Worm (Caenorhabditis elegans) whole organism, L1 larva: ENCODE data around the gene ebp-2.

Experiments used
- C04F5.9 ChIP-seq: sonication (generic microtip); optimal IDR thresholded peaks from 2 replicates; lab custom pipeline; 2016; ENCODE audit warnings: missing genetic modification characterization, missing compliant biosample characterization
- C34B4.2 ChIP-seq: sonication (generic microtip); optimal IDR thresholded peaks from 2 replicates; lab custom pipeline; 2017; ENCODE audit warnings: mild to moderate bottlenecking, missing genetic modification characterization, missing compliant biosample characterization
- F16B12.6 ChIP-seq: fragments of 150-350 bp; optimal IDR thresholded peaks from 2 replicates; lab custom pipeline; 2014; ENCODE audit warnings: missing biosample characterization, missing genetic modification characterization
- aha-1 ChIP-seq: fragments of 150-350 bp; optimal IDR thresholded peaks from 2 replicates; lab custom pipeline; 2014; ENCODE audit warnings: missing biosample characterization, missing genetic modification characterization
- alr-1 ChIP-seq: fragments of 200-800 bp; sonication (Bioruptor generic); optimal IDR thresholded peaks from 2 replicates; lab custom pipeline; 2018; ENCODE audit warnings: borderline replicate concordance, mild to moderate bottlenecking, missing genetic modification characterization, missing compliant biosample characterization
- blmp-1 ChIP-seq: fragments of 150-350 bp; optimal IDR thresholded peaks from 2 replicates; lab custom pipeline; 2014; ENCODE audit warnings: missing biosample characterization, missing genetic modification characterization
- ceh-63 ChIP-seq: fragments of 200-800 bp; sonication (Bioruptor generic); optimal IDR thresholded peaks from 2 replicates; lab custom pipeline; 2018; ENCODE audit warnings: mild to moderate bottlenecking, missing genetic modification characterization, missing compliant biosample characterization
- ceh-8 ChIP-seq: fragments of 200-800 bp; sonication (Bioruptor generic); optimal IDR thresholded peaks from 2 replicates; lab custom pipeline; 2018; ENCODE audit warnings: mild to moderate bottlenecking, missing genetic modification characterization, moderate library complexity, missing compliant biosample characterization
- ceh-82 ChIP-seq, 3 experiments: fragments of 150-350 bp in 1 of 3; sonication (generic microtip) in 2 of 3; optimal IDR thresholded peaks; 2 replicates each; lab custom pipeline; 2014 to 2017; ENCODE audit warnings: missing biosample characterization in 3 of 3, missing genetic modification characterization in 3 of 3
- ceh-90 ChIP-seq: sonication (generic microtip); optimal IDR thresholded peaks from 2 replicates; lab custom pipeline; 2016; ENCODE audit warnings: missing genetic modification characterization, missing compliant biosample characterization
- dpl-1 ChIP-seq, 3 experiments: fragments of 150-350 bp in 2 of 3; sonication (generic microtip) in 1 of 3; optimal IDR thresholded peaks; 2 replicates each; lab custom pipeline; 2014 to 2017; ENCODE audit warnings: missing biosample characterization in 3 of 3, missing genetic modification characterization in 3 of 3, missing genetic modification reagents in 3 of 3
- dsc-1 ChIP-seq: sonication (generic microtip); optimal IDR thresholded peaks from 2 replicates; lab custom pipeline; 2016; ENCODE audit warnings: mild to moderate bottlenecking, missing genetic modification characterization, missing compliant biosample characterization
- efl-1 ChIP-seq, 4 experiments: fragments of 150-350 bp; optimal IDR thresholded peaks in 3 of 4; peaks in 1 of 4; 1 replicate in 1 of 4; 2 replicates in 3 of 4; lab custom pipeline; 2014; ENCODE audit warnings: missing biosample characterization in 2 of 4, missing genetic modification characterization in 2 of 4, missing genetic modification reagents in 2 of 4
- efl-3 ChIP-seq: fragments of 200-800 bp; sonication (Bioruptor generic); optimal IDR thresholded peaks from 2 replicates; lab custom pipeline; 2018; ENCODE audit warnings: mild to moderate bottlenecking, missing genetic modification characterization, missing compliant biosample characterization
- egl-13 ChIP-seq: sonication (generic microtip); optimal IDR thresholded peaks from 2 replicates; lab custom pipeline; 2016; ENCODE audit warnings: missing genotype, missing genetic modification reagents, missing genetic modification characterization, missing compliant biosample characterization
- egl-27 ChIP-seq, 2 experiments: fragments of 150-350 bp in 1 of 2; sonication (generic microtip); optimal IDR thresholded peaks; 3 replicates each; lab custom pipeline; 2017 to 2018; ENCODE audit warnings: missing biosample characterization in 2 of 2, missing genetic modification characterization in 2 of 2, missing genetic modification reagents in 2 of 2
- elt-3 ChIP-seq, 6 experiments: fragments of 150-350 bp in 1 of 6; sonication (generic microtip); optimal IDR thresholded peaks; 2 replicates each; lab custom pipeline; 2017 to 2018; ENCODE audit warnings: missing biosample characterization in 6 of 6, missing genetic modification characterization in 6 of 6, inconsistent platforms in 1 of 6
- fkh-10 ChIP-seq: sonication (generic microtip); optimal IDR thresholded peaks from 2 replicates; lab custom pipeline; 2017; ENCODE audit warnings: missing biosample characterization, missing genetic modification reagents, missing genetic modification characterization
- fkh-8 ChIP-seq: sonication (generic microtip); optimal IDR thresholded peaks from 2 replicates; lab custom pipeline; 2016; ENCODE audit warnings: mild to moderate bottlenecking, missing genetic modification characterization, missing compliant biosample characterization
- fos-1 ChIP-seq: fragments of 150-350 bp; optimal IDR thresholded peaks from 2 replicates; lab custom pipeline; 2014; ENCODE audit warnings: missing biosample characterization, missing genetic modification characterization
- hpl-2 ChIP-seq: fragments of 150-350 bp; optimal IDR thresholded peaks from 2 replicates; lab custom pipeline; 2014; ENCODE audit warnings: missing biosample characterization, missing genetic modification reagents, missing genetic modification characterization
- irx-1 ChIP-seq: sonication (generic microtip); optimal IDR thresholded peaks from 2 replicates; lab custom pipeline; 2016; ENCODE audit warnings: missing genetic modification characterization, missing compliant biosample characterization
- isw-1 ChIP-seq: fragments of 200-800 bp; sonication (Bioruptor generic); IDR thresholded peaks from 2 replicates; pipeline ENCODE4 v1.3.6; 2022; ENCODE audit warnings: missing genetic modification characterization, missing compliant biosample characterization
- lin-13 ChIP-seq: fragments of 150-350 bp; optimal IDR thresholded peaks from 2 replicates; lab custom pipeline; 2014; ENCODE audit warnings: missing biosample characterization, missing genetic modification reagents, missing genetic modification characterization
- lin-14 ChIP-seq: fragments of 200-800 bp; sonication (Bioruptor generic); optimal IDR thresholded peaks from 2 replicates; lab custom pipeline; 2018; ENCODE audit warnings: mild to moderate bottlenecking, missing genetic modification characterization, moderate library complexity, missing compliant biosample characterization
- lin-39 ChIP-seq: fragments of 150-350 bp; optimal IDR thresholded peaks from 2 replicates; lab custom pipeline; 2014; ENCODE audit warnings: missing biosample characterization, missing genetic modification reagents, missing genetic modification characterization
- lir-3 ChIP-seq: sonication (generic microtip); optimal IDR thresholded peaks from 2 replicates; lab custom pipeline; 2016; ENCODE audit warnings: mild to moderate bottlenecking, missing genetic modification characterization, moderate library complexity, missing compliant biosample characterization; ENCODE audit not compliant: poor library complexity
- lsy-2 ChIP-seq, 2 experiments: fragments of 150-350 bp; optimal IDR thresholded peaks; 2 replicates each; lab custom pipeline; 2014; ENCODE audit warnings: missing biosample characterization in 2 of 2, missing genetic modification characterization in 2 of 2
- mab-9 ChIP-seq: fragments of 200-800 bp; sonication (Bioruptor generic); IDR thresholded peaks from 2 replicates; pipeline ENCODE4 v1.3.6; 2022; ENCODE audit warnings: missing genetic modification reagents, missing genetic modification characterization, missing compliant biosample characterization
- mdl-1 ChIP-seq, 2 experiments: fragments of 150-350 bp; optimal IDR thresholded peaks; 2 replicates each; lab custom pipeline; 2014 to 2017; ENCODE audit warnings: missing biosample characterization in 2 of 2, missing genetic modification characterization in 2 of 2, inconsistent platforms in 1 of 2
- mep-1 ChIP-seq: fragments of 150-350 bp; optimal IDR thresholded peaks from 2 replicates; lab custom pipeline; 2014; ENCODE audit warnings: missing biosample characterization, missing genetic modification characterization
- nhr-11 ChIP-seq: fragments of 150-350 bp; optimal IDR thresholded peaks from 2 replicates; lab custom pipeline; 2014; ENCODE audit warnings: missing biosample characterization, missing genetic modification characterization
- nhr-12 ChIP-seq: sonication (generic microtip); optimal IDR thresholded peaks from 2 replicates; lab custom pipeline; 2017; ENCODE audit warnings: missing biosample characterization, missing genetic modification characterization
- nhr-20 ChIP-seq: sonication (generic microtip); optimal IDR thresholded peaks from 2 replicates; lab custom pipeline; 2016; ENCODE audit warnings: mild to moderate bottlenecking, missing genetic modification characterization, missing compliant biosample characterization
- nhr-237 ChIP-seq: fragments of 150-350 bp; optimal IDR thresholded peaks from 2 replicates; lab custom pipeline; 2014; ENCODE audit warnings: missing biosample characterization, missing genetic modification characterization
- nhr-71 ChIP-seq: sonication (generic microtip); optimal IDR thresholded peaks from 2 replicates; lab custom pipeline; 2016; ENCODE audit warnings: mild to moderate bottlenecking, missing genetic modification characterization, moderate library complexity, missing compliant biosample characterization
- nhr-76 ChIP-seq: sonication (generic microtip); optimal IDR thresholded peaks from 2 replicates; lab custom pipeline; 2017; ENCODE audit warnings: missing biosample characterization, missing genetic modification characterization
- nhr-84 ChIP-seq: sonication (generic microtip); optimal IDR thresholded peaks from 2 replicates; lab custom pipeline; 2017; ENCODE audit warnings: missing biosample characterization, missing genetic modification characterization
- nhr-85 ChIP-seq: sonication (generic microtip); peaks from one replicate; lab custom pipeline; 2016; ENCODE audit warnings: missing genetic modification characterization, inconsistent platforms, missing compliant biosample characterization
- nhr-90 ChIP-seq: sonication (generic microtip); optimal IDR thresholded peaks from 2 replicates; lab custom pipeline; 2016; ENCODE audit warnings: mild to moderate bottlenecking, missing genetic modification characterization, missing compliant biosample characterization; ENCODE audit not compliant: poor library complexity
- rnt-1 ChIP-seq: sonication (generic microtip); optimal IDR thresholded peaks from 2 replicates; lab custom pipeline; 2016; ENCODE audit warnings: mild to moderate bottlenecking, missing genetic modification characterization, moderate library complexity, missing compliant biosample characterization
- snpc-4 ChIP-seq: fragments of 150-350 bp; optimal IDR thresholded peaks from 2 replicates; lab custom pipeline; 2014; ENCODE audit warnings: missing biosample characterization, missing genetic modification characterization
- snu-23 ChIP-seq: sonication (generic microtip); optimal IDR thresholded peaks from 2 replicates; lab custom pipeline; 2016; ENCODE audit warnings: missing genetic modification characterization, missing compliant biosample characterization
- sup-37 ChIP-seq: fragments of 200-800 bp; sonication (Bioruptor generic); optimal IDR thresholded peaks from 2 replicates; lab custom pipeline; 2018; ENCODE audit warnings: mild to moderate bottlenecking, missing genetic modification characterization, missing compliant biosample characterization
- tbx-2 ChIP-seq: sonication (generic microtip); optimal IDR thresholded peaks from 2 replicates; lab custom pipeline; 2016; ENCODE audit warnings: missing genetic modification characterization, missing compliant biosample characterization
- tlp-1 ChIP-seq: fragments of 150-350 bp; optimal IDR thresholded peaks from 2 replicates; lab custom pipeline; 2014; ENCODE audit warnings: missing biosample characterization, missing genetic modification characterization
- unc-62 ChIP-seq: fragments of 150-350 bp; optimal IDR thresholded peaks from 2 replicates; lab custom pipeline; 2014; ENCODE audit warnings: missing biosample characterization, missing genetic modification reagents, missing genetic modification characterization
- unc-86 ChIP-seq: sonication (generic microtip); optimal IDR thresholded peaks from 2 replicates; lab custom pipeline; 2016; ENCODE audit warnings: missing genetic modification characterization, missing compliant biosample characterization
- vab-15 ChIP-seq: sonication (generic microtip); optimal IDR thresholded peaks from 2 replicates; lab custom pipeline; 2017; ENCODE audit warnings: missing genotype, mild to moderate bottlenecking, missing genetic modification characterization, missing compliant biosample characterization
- xbp-1 ChIP-seq: sonication (generic microtip); optimal IDR thresholded peaks from 2 replicates; lab custom pipeline; 2016; ENCODE audit warnings: missing genetic modification characterization, missing compliant biosample characterization
- zip-4 ChIP-seq: fragments of 200-800 bp; sonication (Bioruptor generic); optimal IDR thresholded peaks from 2 replicates; lab custom pipeline; 2018; ENCODE audit warnings: mild to moderate bottlenecking, missing genetic modification characterization, moderate library complexity, missing compliant biosample characterization
- ztf-4 ChIP-seq: fragments of 150-350 bp; optimal IDR thresholded peaks from 2 replicates; lab custom pipeline; 2014; ENCODE audit warnings: missing biosample characterization, missing genetic modification characterization

The ebp-2 gene

DNA sequence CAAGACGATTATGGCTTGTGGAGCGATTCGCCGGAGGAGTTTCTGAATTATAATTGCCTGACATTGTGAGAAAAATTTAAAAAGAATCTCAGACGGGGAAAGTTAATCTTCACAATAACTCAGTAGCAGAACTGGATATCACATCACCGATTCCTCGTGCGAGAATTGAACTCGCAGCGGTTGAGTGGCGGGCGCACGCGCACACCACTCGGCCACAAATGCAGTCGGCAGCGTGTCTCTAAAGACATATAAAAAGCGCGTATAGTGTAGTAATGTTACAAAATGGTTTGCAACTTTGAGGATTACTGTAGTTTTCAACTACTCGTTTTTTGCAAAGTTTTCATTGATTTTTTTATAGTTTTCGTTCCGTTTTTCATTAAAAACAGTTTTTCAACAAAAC is 42.1 kb downstream of the ebp-2 start:
- peak; percentile 38 to 87 (median 46) for TF ChIP-seq ceh-82 (tag; optimal IDR thresholded peaks at IDR 0.05; lab: Kevin White, UChicago)
- TF ChIP-seq zip-4 (GFP tag; lab: Kevin White, UChicago), result peak; percentile 15
- TF ChIP-seq F16B12.6 (tag; lab: Kevin White, UChicago), result peak; percentile 46
- no peak for TF ChIP-seq sup-37 (GFP tag; lab: Kevin White, UChicago)
- TF ChIP-seq nhr-11 (tag; lab: Kevin White, UChicago), result no peak
- peak; percentile 19 to 61 (median 59) for TF ChIP-seq dpl-1 (GFP tag; optimal IDR thresholded peaks at IDR 0.05; lab: Kevin White, UChicago)
- TF ChIP-seq snu-23, result peak; percentile 85
- TF ChIP-seq fos-1 (tag; lab: Kevin White, UChicago), result peak; percentile 8
- TF ChIP-seq xbp-1 (tag; lab: Kevin White, UChicago), result peak; percentile 53
- TF ChIP-seq nhr-20, result peak; percentile 68
- TF ChIP-seq nhr-12 (tag; lab: Kevin White, UChicago), result no peak
- TF ChIP-seq nhr-84, result no peak
- no peak for TF ChIP-seq efl-3
- TF ChIP-seq fkh-10, result peak; percentile 40
- TF ChIP-seq nhr-71 (tag; lab: Kevin White, UChicago), result peak; percentile 80
- no peak for TF ChIP-seq ceh-63
- TF ChIP-seq egl-13 (tag; lab: Kevin White, UChicago), result peak; percentile 19
- TF ChIP-seq lin-13 (GFP tag; lab: Kevin White, UChicago), result no peak
- TF ChIP-seq efl-1 (optimal IDR thresholded peaks at IDR 0.05; lab: Kevin White, UChicago), result peak; percentile 54 to 62
- TF ChIP-seq efl-1 (GFP tag; optimal IDR thresholded peaks at IDR 0.05 in 1 of 2; lab: Kevin White, UChicago), result peak; percentile 50 to 96
- TF ChIP-seq elt-3 (tag; optimal IDR thresholded peaks at IDR 0.05; lab: Kevin White, UChicago), result peak in 2 of 6 experiments; percentile 34 to 51
- no peak for TF ChIP-seq C04F5.9 (tag; lab: Kevin White, UChicago)
- peak; percentile 79 for TF ChIP-seq nhr-85 (tag; lab: Kevin White, UChicago)
- TF ChIP-seq hpl-2, result no peak
- no peak for TF ChIP-seq unc-62
- TF ChIP-seq nhr-76 (tag; lab: Kevin White, UChicago), result no peak
- no peak for TF ChIP-seq lin-39 (tag; lab: Kevin White, UChicago)
- peak; percentile 79 for TF ChIP-seq rnt-1 (tag; lab: Kevin White, UChicago)
- peak; percentile 48 for TF ChIP-seq vab-15 (tag; lab: Kevin White, UChicago)
- no peak for TF ChIP-seq blmp-1 (tag; lab: Kevin White, UChicago)
- TF ChIP-seq irx-1 (tag; lab: Kevin White, UChicago), result peak; percentile 1
- TF ChIP-seq tlp-1 (tag; lab: Kevin White, UChicago), result no peak
- TF ChIP-seq aha-1 (tag; lab: Kevin White, UChicago), result no peak
- TF ChIP-seq nhr-237 (tag; lab: Kevin White, UChicago), result no peak
- TF ChIP-seq mab-9, result no peak
- TF ChIP-seq C34B4.2 (tag; lab: Kevin White, UChicago), result no peak
- peak in 1 of 2 experiments; percentile 85 for TF ChIP-seq mdl-1 (tag; optimal IDR thresholded peaks at IDR 0.05; lab: Kevin White, UChicago)
- no peak for TF ChIP-seq isw-1
- TF ChIP-seq lin-14, result no peak
- peak; percentile 74 for TF ChIP-seq nhr-90 (tag; lab: Kevin White, UChicago)
- peak; percentile 70 for TF ChIP-seq fkh-8 (tag; lab: Kevin White, UChicago)
- TF ChIP-seq unc-86 (tag; lab: Kevin White, UChicago), result peak; percentile 16
- no peak for TF ChIP-seq ceh-90
- TF ChIP-seq dsc-1, result peak; percentile 62
- TF ChIP-seq ztf-4 (tag; lab: Kevin White, UChicago), result peak; percentile 14
- peak; percentile 85 for TF ChIP-seq mep-1
- TF ChIP-seq alr-1 (tag; lab: Kevin White, UChicago), result no peak
- TF ChIP-seq ceh-8 (GFP tag; lab: Kevin White, UChicago), result no peak
- TF ChIP-seq lsy-2 (tag; optimal IDR thresholded peaks at IDR 0.05; lab: Kevin White, UChicago), result peak; percentile 72 to 91
- TF ChIP-seq egl-27 (tag; optimal IDR thresholded peaks at IDR 0.05; lab: Kevin White, UChicago), result peak in 1 of 2 experiments; percentile 25
- peak; percentile 51 for TF ChIP-seq snpc-4 (tag; lab: Kevin White, UChicago)
- TF ChIP-seq tbx-2 (tag; lab: Kevin White, UChicago), result peak; percentile 54
- TF ChIP-seq lir-3 (tag; lab: Kevin White, UChicago), result peak; percentile 82
